Fruit fly (Drosophila melanogaster) whole organism, wandering third instar larva: ENCODE results near the gene CG31220.

Source experiments
- Abd-B ChIP-seq: fragments of >200 bp; optimal IDR thresholded peaks from 2 replicates; lab custom pipeline; 2017; ENCODE audit warnings: missing biosample characterization, missing genetic modification characterization
- CG32264 ChIP-seq: fragments of 200-800 bp; sonication (Bioruptor generic); optimal IDR thresholded peaks from 2 replicates; lab custom pipeline; 2016; ENCODE audit warnings: missing biosample characterization, missing genetic modification characterization
- CG9705 ChIP-seq: fragments of 200-800 bp; sonication (Bioruptor generic); optimal IDR thresholded peaks from 2 replicates; lab custom pipeline; 2018; ENCODE audit warnings: missing biosample characterization, mild to moderate bottlenecking, missing genetic modification characterization
- CrebA ChIP-seq: fragments of 200-800 bp; sonication (Bioruptor generic); optimal IDR thresholded peaks from 2 replicates; lab custom pipeline; 2016; ENCODE audit warnings: missing biosample characterization, mild to moderate bottlenecking, missing genetic modification characterization, borderline replicate concordance
- Dfd ChIP-seq: fragments of >200 bp; optimal IDR thresholded peaks from 2 replicates; lab custom pipeline; 2017; ENCODE audit warnings: missing biosample characterization, missing genetic modification characterization
- Dif ChIP-seq: fragments of 200-275, 200-300 bp; sonication (Bioruptor generic); optimal IDR thresholded peaks from 2 replicates; lab custom pipeline; 2018; ENCODE audit warnings: missing biosample characterization, missing genetic modification characterization; ENCODE audit not compliant: partially characterized antibody
- GATAd ChIP-seq: sonication (Bioruptor generic); optimal IDR thresholded peaks from 2 replicates; lab custom pipeline; 2016; ENCODE audit warnings: missing biosample characterization, missing genetic modification characterization
- HLH106 ChIP-seq: fragments of 200-800 bp; optimal IDR thresholded peaks from 3 replicates; lab custom pipeline; 2019; ENCODE audit warnings: missing biosample characterization, mild to moderate bottlenecking, missing genetic modification characterization, moderate library complexity
- Hnf4 ChIP-seq: fragments of 200-800 bp; sonication (Bioruptor generic); optimal IDR thresholded peaks from 2 replicates; lab custom pipeline; 2016; ENCODE audit warnings: missing biosample characterization, mild to moderate bottlenecking, missing genetic modification characterization
- Hr78 ChIP-seq: fragments of >200 bp; optimal IDR thresholded peaks from 2 replicates; lab custom pipeline; 2017; ENCODE audit warnings: missing biosample characterization, missing genetic modification characterization
- Hr83 ChIP-seq: fragments of 200-300 bp; sonication (Bioruptor generic); optimal IDR thresholded peaks from 2 replicates; lab custom pipeline; 2016; ENCODE audit warnings: missing biosample characterization, mild to moderate bottlenecking, missing genetic modification characterization, moderate library complexity; ENCODE audit not compliant: poor library complexity, severe bottlenecking
- Jra ChIP-seq: sonication (Bioruptor generic); optimal IDR thresholded peaks from 2 replicates; lab custom pipeline; 2016; ENCODE audit warnings: missing biosample characterization, missing genetic modification characterization
- Mio ChIP-seq: sonication (Bioruptor generic); optimal IDR thresholded peaks from 2 replicates; lab custom pipeline; 2016; ENCODE audit warnings: missing biosample characterization, missing genetic modification characterization
- Myc ChIP-seq: fragments of >200 bp; optimal IDR thresholded peaks from 2 replicates; lab custom pipeline; 2017
- N ChIP-seq: fragments of >200 bp; optimal IDR thresholded peaks from 2 replicates; lab custom pipeline; 2018; ENCODE audit warnings: missing biosample characterization, missing external identifiers, missing genetic modification characterization
- OdsH ChIP-seq: fragments of 200-800 bp; sonication (Bioruptor generic); optimal IDR thresholded peaks from 2 replicates; lab custom pipeline; 2016; ENCODE audit warnings: missing biosample characterization, mild to moderate bottlenecking, missing genetic modification characterization
- Rel ChIP-seq, 2 experiments: fragments of 200-800 bp; sonication (Bioruptor generic) in 1 of 2; optimal IDR thresholded peaks; 2 replicates in 1 of 2; 3 replicates in 1 of 2; lab custom pipeline; 2016 to 2019; ENCODE audit warnings: mild to moderate bottlenecking in 2 of 2, missing biosample characterization in 2 of 2, missing genetic modification characterization in 2 of 2, moderate library complexity in 1 of 2
- Sp1 ChIP-seq: fragments of 200-800 bp; sonication (Bioruptor generic); optimal IDR thresholded peaks from 3 replicates; lab custom pipeline; 2019; ENCODE audit warnings: missing biosample characterization, mild to moderate bottlenecking, missing genetic modification characterization, moderate library complexity
- Vsx2 ChIP-seq: fragments of 200-300, 225-300 bp; sonication (Bioruptor generic); optimal IDR thresholded peaks from 2 replicates; lab custom pipeline; 2018; ENCODE audit warnings: missing biosample characterization, missing genetic modification characterization; ENCODE audit not compliant: partially characterized antibody
- br ChIP-seq: fragments of 200-800 bp; sonication (Bioruptor generic); optimal IDR thresholded peaks from 2 replicates; lab custom pipeline; 2016; ENCODE audit warnings: missing biosample characterization, missing genetic modification characterization
- brk ChIP-seq: fragments of 200-800 bp; sonication (Bioruptor generic); optimal IDR thresholded peaks from 2 replicates; lab custom pipeline; 2016; ENCODE audit warnings: missing biosample characterization, mild to moderate bottlenecking, missing genetic modification characterization
- dl ChIP-seq, 2 experiments: fragments of 175-275, 200-275 bp in 1 of 2; fragments of 200-275 bp in 1 of 2; sonication (Bioruptor generic); optimal IDR thresholded peaks; lab custom pipeline; 2018; ENCODE audit warnings: mild to moderate bottlenecking in 2 of 2, missing biosample characterization in 2 of 2, missing genetic modification characterization in 2 of 2, moderate library complexity in 2 of 2; ENCODE audit not compliant: partially characterized antibody in 2 of 2, insufficient read depth in 1 of 2
- dmrt93B ChIP-seq: fragments of 200-800 bp; sonication (Bioruptor generic); optimal IDR thresholded peaks from 2 replicates; lab custom pipeline; 2018; ENCODE audit warnings: missing biosample characterization, mild to moderate bottlenecking, missing genetic modification characterization
- dsf ChIP-seq: sonication (Bioruptor generic); optimal IDR thresholded peaks from 2 replicates; lab custom pipeline; 2016; ENCODE audit warnings: missing biosample characterization, missing genetic modification characterization, borderline replicate concordance
- ey ChIP-seq: fragments of 200-800 bp; sonication (Bioruptor generic); optimal IDR thresholded peaks from 2 replicates; lab custom pipeline; 2016; ENCODE audit warnings: missing biosample characterization, missing genetic modification characterization
- foxo ChIP-seq, 2 experiments: fragments of 200-800 bp; sonication (Bioruptor generic); optimal IDR thresholded peaks; 2 replicates in 1 of 2; 3 replicates in 1 of 2; lab custom pipeline; 2016 to 2017; ENCODE audit warnings: missing biosample characterization in 2 of 2, missing genetic modification characterization in 2 of 2
- fru ChIP-seq: fragments of 200-800 bp; sonication (Bioruptor generic); optimal IDR thresholded peaks from 3 replicates; lab custom pipeline; 2016; ENCODE audit warnings: missing biosample characterization, mild to moderate bottlenecking, missing genetic modification characterization
- h ChIP-seq: fragments of 200-800 bp; sonication (Bioruptor generic); optimal IDR thresholded peaks from 3 replicates; lab custom pipeline; 2016; ENCODE audit warnings: missing biosample characterization, mild to moderate bottlenecking, missing genetic modification characterization
- jim ChIP-seq: fragments of 175-275, 200-325 bp; sonication (Bioruptor generic); optimal IDR thresholded peaks from 2 replicates; lab custom pipeline; 2016; ENCODE audit warnings: missing biosample characterization, mild to moderate bottlenecking, missing genetic modification characterization
- lola ChIP-seq: fragments of >200 bp; optimal IDR thresholded peaks from 2 replicates; lab custom pipeline; 2017; ENCODE audit warnings: missing biosample characterization, missing genetic modification characterization
- pan ChIP-seq: fragments of >200 bp; optimal IDR thresholded peaks from 2 replicates; lab custom pipeline; 2017
- psq ChIP-seq: fragments of 200-800 bp; sonication (Bioruptor generic); optimal IDR thresholded peaks from 3 replicates; lab custom pipeline; 2017; ENCODE audit warnings: missing biosample characterization, mild to moderate bottlenecking, missing genetic modification characterization, moderate library complexity
- rgr ChIP-seq: fragments of 200-800 bp; sonication (Bioruptor generic); optimal IDR thresholded peaks from 3 replicates; lab custom pipeline; 2016; ENCODE audit warnings: missing biosample characterization, mild to moderate bottlenecking, missing genetic modification characterization
- sage ChIP-seq: fragments of 200-800 bp; sonication (Bioruptor generic); optimal IDR thresholded peaks from 2 replicates; lab custom pipeline; 2016; ENCODE audit warnings: missing biosample characterization, mild to moderate bottlenecking, missing genetic modification characterization
- sv ChIP-seq: fragments of 200-800 bp; sonication (Bioruptor generic); optimal IDR thresholded peaks from 3 replicates; lab custom pipeline; 2016; ENCODE audit warnings: missing biosample characterization, missing genetic modification characterization
- tai ChIP-seq: sonication (Bioruptor generic); optimal IDR thresholded peaks from 2 replicates; lab custom pipeline; 2016; ENCODE audit warnings: missing biosample characterization, missing genetic modification characterization
- usp ChIP-seq: fragments of >200 bp; optimal IDR thresholded peaks from 2 replicates; lab custom pipeline; 2017; ENCODE audit warnings: missing biosample characterization, missing genetic modification characterization
- woc ChIP-seq: sonication (Bioruptor generic); optimal IDR thresholded peaks from 2 replicates; lab custom pipeline; 2016; ENCODE audit warnings: missing biosample characterization, mild to moderate bottlenecking, missing genetic modification characterization

The CG31220 gene

DNA sequence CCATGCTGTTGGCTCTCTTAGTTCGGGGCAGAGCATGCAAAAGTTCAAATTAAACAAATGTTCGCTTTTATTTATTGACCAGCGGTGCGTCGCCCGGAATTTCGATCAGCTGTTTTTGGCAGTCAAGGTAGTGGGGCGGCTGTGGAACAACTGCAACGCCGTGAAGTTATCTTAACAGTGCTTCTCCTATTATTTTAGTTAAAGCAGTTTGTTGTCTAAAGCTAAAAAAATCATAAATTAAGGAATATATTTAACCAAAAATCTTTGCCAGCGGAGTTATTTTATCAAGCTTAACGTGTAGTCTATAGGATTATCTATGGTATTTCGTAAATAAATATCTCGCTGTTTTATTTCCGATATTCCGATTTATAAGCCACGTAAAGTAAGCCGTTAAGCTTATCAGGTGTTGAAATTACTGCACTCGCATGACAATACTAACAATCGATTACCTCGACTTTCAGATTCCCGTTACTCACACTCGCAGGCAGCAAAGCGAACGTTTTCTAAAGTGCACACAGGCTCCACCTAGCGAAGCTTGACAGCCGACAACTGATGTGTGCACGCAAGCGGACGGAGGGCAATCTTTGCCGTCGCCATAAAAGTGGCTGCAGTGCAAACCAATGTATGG, at the start of gene CG31220, which contains the start of gene CG6195:
CG31220 (plus strand) TSS at position 199 of the 628 bp plus-strand sequence.
CG6195 (minus strand) TSS at position 122 of the 628 bp plus-strand sequence.
- peak; percentile 49 for TF ChIP-seq br
- TF ChIP-seq foxo (GFP tag; optimal IDR thresholded peaks at IDR 0.05; lab: Kevin White, UChicago) = peak in 1 of 2 experiments; percentile 32
- TF ChIP-seq usp (GFP tag; lab: Kevin White, UChicago) = no peak
- peak; percentile 28 for TF ChIP-seq Hr83 (GFP tag; lab: Kevin White, UChicago)
- peak; percentile 26 for TF ChIP-seq HLH106 (tag; lab: Kevin White, UChicago)
- TF ChIP-seq fru (GFP tag; lab: Kevin White, UChicago) = peak; percentile 2
- peak; percentile 33 for TF ChIP-seq rgr (GFP tag; lab: Kevin White, UChicago)
- TF ChIP-seq psq (GFP tag; lab: Kevin White, UChicago) = no peak

DNA sequence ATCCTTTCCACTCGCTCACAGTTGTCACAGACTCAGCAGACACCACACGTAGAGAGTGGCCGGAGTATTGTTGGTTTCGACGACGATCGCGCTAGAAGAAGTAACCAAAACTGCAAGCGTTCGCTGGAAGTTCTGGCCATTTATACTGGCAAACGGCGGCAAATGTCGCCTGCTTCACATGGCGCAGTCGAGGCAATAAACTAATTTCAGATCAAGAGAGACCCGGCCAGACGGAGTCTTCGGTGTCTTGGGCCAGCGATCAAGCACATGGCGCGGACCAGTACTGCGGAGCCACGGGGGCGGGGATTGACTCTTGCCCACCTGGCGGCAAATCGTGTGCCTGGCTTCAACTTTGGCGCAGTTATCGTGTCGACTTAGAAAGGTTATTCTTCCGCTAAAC, 49.4 kb upstream of the CG31220 start, which contains the start of gene Cpr92A:
Cpr92A (minus strand) TSS at position 101 of the 400 bp plus-strand sequence.
- TF ChIP-seq psq (GFP tag; lab: Kevin White, UChicago) = no peak
- TF ChIP-seq Vsx2 (GFP tag; lab: Kevin White, UChicago) = no peak
- no peak for TF ChIP-seq CrebA (GFP tag; lab: Kevin White, UChicago)
- TF ChIP-seq N (GFP tag; lab: Kevin White, UChicago) = no peak

DNA sequence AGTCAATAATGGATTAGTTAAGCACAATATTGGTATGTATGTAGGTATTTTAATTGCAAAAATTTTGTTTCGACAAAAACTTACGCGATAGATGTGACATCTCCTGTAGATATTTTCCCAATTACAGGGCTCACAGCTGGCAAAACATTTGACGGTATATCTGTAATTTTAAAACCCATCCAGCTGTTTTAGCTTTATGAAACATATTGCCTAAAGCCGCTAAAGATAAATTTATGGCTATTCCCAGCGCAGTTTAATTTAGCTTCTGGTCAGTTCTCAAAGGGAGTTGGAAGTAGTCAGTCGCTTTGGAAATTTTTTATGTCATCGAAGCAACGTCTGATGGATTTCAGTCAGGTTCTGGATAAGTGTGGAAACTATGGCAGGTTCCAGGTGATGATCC, 48.0 kb upstream of the CG31220 start, which contains the start of gene CG7333:
CG7333 (plus strand) TSS at position 301 of the 400 bp plus-strand sequence.
- TF ChIP-seq sage (no peak), Hr78 (no peak), Sp1 (GFP tag; lab: Kevin White, UChicago) (no peak), usp (GFP tag; lab: Kevin White, UChicago) (no peak), Jra (GFP tag; lab: Kevin White, UChicago) (no peak), Dif (GFP tag; lab: Kevin White, UChicago) (no peak), CG32264 (GFP tag; lab: Kevin White, UChicago) (no peak)

DNA sequence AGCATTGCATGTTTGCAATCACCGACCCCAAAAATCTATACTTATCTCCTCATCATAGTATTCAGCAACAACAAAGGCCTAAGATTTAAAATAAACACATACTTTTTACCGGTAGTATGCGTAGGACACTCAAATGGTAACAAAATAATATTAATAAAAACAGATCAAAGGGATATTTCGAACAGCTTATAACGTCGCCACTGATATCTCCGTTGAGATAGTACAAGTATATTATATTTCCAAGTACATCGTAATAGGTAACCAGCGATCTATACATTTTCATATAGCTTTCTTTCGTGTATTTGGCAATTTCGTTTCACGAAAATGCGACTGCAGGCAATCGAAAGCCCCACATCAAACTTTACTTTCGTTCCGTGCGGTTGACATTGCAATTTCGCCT, 45.3 kb upstream of the CG31220 start, which contains the start of gene CG7342:
CG7342 (plus strand) TSS at position 380 of the 400 bp plus-strand sequence.
- no peak for TF ChIP-seq dsf
- no peak for TF ChIP-seq usp (GFP tag; lab: Kevin White, UChicago)
- TF ChIP-seq psq (GFP tag; lab: Kevin White, UChicago) = peak; percentile 57
- peak; percentile 75 for TF ChIP-seq ey (GFP tag; lab: Kevin White, UChicago)
- peak; percentile 37 for TF ChIP-seq CG32264 (GFP tag; lab: Kevin White, UChicago)
- no peak for TF ChIP-seq Jra (GFP tag; lab: Kevin White, UChicago)
- no peak for TF ChIP-seq Rel (GFP tag; optimal IDR thresholded peaks at IDR 0.05; lab: Kevin White, UChicago)
- TF ChIP-seq Rel (tag; optimal IDR thresholded peaks at IDR 0.05; lab: Kevin White, UChicago) = no peak
- peak; percentile 72 for TF ChIP-seq OdsH (GFP tag; lab: Kevin White, UChicago)
- no peak for TF ChIP-seq Vsx2 (GFP tag; lab: Kevin White, UChicago)
- peak; percentile 80 for TF ChIP-seq HLH106 (tag; lab: Kevin White, UChicago)
- TF ChIP-seq Hnf4 (GFP tag; lab: Kevin White, UChicago) = peak; percentile 69
- peak; percentile 79 for TF ChIP-seq rgr (GFP tag; lab: Kevin White, UChicago)
- no peak for TF ChIP-seq jim (GFP tag; lab: Kevin White, UChicago)
- TF ChIP-seq sv (GFP tag; lab: Kevin White, UChicago) = no peak
- no peak for TF ChIP-seq N (GFP tag; lab: Kevin White, UChicago)
- TF ChIP-seq sage = no peak
- peak; percentile 80 for TF ChIP-seq h (GFP tag; lab: Kevin White, UChicago)
- TF ChIP-seq lola (GFP tag; lab: Kevin White, UChicago) = no peak
- peak; percentile 47 for TF ChIP-seq tai (GFP tag; lab: Kevin White, UChicago)
- TF ChIP-seq Hr78 = no peak
- TF ChIP-seq CG9705 (GFP tag; lab: Kevin White, UChicago) = peak; percentile 1
- peak; percentile 36 for TF ChIP-seq dmrt93B (GFP tag; lab: Kevin White, UChicago)
- peak; percentile 34 for TF ChIP-seq woc
- TF ChIP-seq brk (GFP tag; lab: Kevin White, UChicago) = peak; percentile 70
- no peak for TF ChIP-seq Dif (GFP tag; lab: Kevin White, UChicago)
- no peak for TF ChIP-seq pan (lab: Kevin White, UChicago)
- no peak for TF ChIP-seq Hr83 (GFP tag; lab: Kevin White, UChicago)
- TF ChIP-seq GATAd (GFP tag; lab: Kevin White, UChicago) = no peak
- peak; percentile 71 for TF ChIP-seq fru (GFP tag; lab: Kevin White, UChicago)
- no peak for TF ChIP-seq Abd-B (GFP tag; lab: Kevin White, UChicago)
- peak; percentile 9 for TF ChIP-seq Mio (GFP tag; lab: Kevin White, UChicago)
- TF ChIP-seq Dfd (GFP tag; lab: Kevin White, UChicago) = no peak
- no peak for TF ChIP-seq Sp1 (GFP tag; lab: Kevin White, UChicago)
- peak; percentile 81 for TF ChIP-seq br
- peak; percentile 6 to 75 for TF ChIP-seq foxo (GFP tag; optimal IDR thresholded peaks at IDR 0.05; lab: Kevin White, UChicago)
- peak; percentile 3 for TF ChIP-seq CrebA (GFP tag; lab: Kevin White, UChicago)
- TF ChIP-seq dl (GFP tag; optimal IDR thresholded peaks at IDR 0.05; lab: Kevin White, UChicago; ENCODE audit: insufficient read depth in 1 of 2, partially characterized antibody in 2 of 2) = no peak
- no peak for TF ChIP-seq Myc (lab: Kevin White, UChicago)
